Worm (Caenorhabditis elegans): ENCODE measurements around the gene pkc-2.

Gene pkc-2

DNA sequence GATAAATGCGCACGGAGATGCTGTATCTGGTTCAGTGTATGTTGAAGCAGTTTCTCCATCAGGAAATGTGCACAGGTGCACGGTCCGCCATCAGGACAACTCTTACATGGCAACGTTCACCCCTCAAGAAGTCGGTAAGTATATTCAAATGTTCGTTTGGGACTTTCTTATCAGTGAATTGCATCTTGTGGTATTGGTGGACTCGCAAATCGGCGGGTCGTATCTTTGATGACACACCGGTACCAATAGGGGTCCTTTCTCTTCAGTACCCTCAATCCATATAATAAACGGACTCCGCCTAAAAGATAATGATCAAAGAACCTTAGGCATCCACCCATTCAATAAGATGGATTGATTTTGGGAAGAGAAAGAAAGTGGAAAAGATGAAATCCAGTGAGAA is 41.3 kb downstream of the pkc-2 start:
- no peak for TF ChIP-seq hnd-1 (tag; optimal IDR thresholded peaks at IDR 0.05)
- no peak for TF ChIP-seq F13C5.2 (tag; optimal IDR thresholded peaks at IDR 0.05)
- no peak for TF ChIP-seq scrt-1 (GFP tag; IDR thresholded peaks at IDR 0.05)
- TF ChIP-seq tra-4 (tag; optimal IDR thresholded peaks at IDR 0.05) = no peak
- no peak for TF ChIP-seq ceh-13 (GFP tag; optimal IDR thresholded peaks at IDR 0.05)
- TF ChIP-seq ceh-36 (tag; optimal IDR thresholded peaks at IDR 0.05) = no peak
- TF ChIP-seq flt-1 (GFP tag; IDR thresholded peaks at IDR 0.05) = no peak
- no peak for TF ChIP-seq sea-1 (GFP tag; conservative IDR thresholded peaks at IDR 0.05)
- no peak for TF ChIP-seq pes-1 (GFP tag; IDR thresholded peaks at IDR 0.05)
- TF ChIP-seq ama-1 (optimal IDR thresholded peaks at IDR 0.05) = no peak
- no peak for TF ChIP-seq tbx-37 (GFP tag; conservative IDR thresholded peaks at IDR 0.05)
- TF ChIP-seq tbx-11 (GFP tag; IDR thresholded peaks at IDR 0.05) = no peak
- no peak for TF ChIP-seq B0310.2 (tag; optimal IDR thresholded peaks at IDR 0.05)
- TF ChIP-seq aly-1 (tag; optimal IDR thresholded peaks at IDR 0.05) = no peak
- no peak for TF ChIP-seq ets-7 (tag; optimal IDR thresholded peaks at IDR 0.05)
- no peak for TF ChIP-seq hmbx-1 (tag; optimal IDR thresholded peaks at IDR 0.05)
- TF ChIP-seq hmg-4 (GFP tag; optimal IDR thresholded peaks at IDR 0.05) = no peak

DNA sequence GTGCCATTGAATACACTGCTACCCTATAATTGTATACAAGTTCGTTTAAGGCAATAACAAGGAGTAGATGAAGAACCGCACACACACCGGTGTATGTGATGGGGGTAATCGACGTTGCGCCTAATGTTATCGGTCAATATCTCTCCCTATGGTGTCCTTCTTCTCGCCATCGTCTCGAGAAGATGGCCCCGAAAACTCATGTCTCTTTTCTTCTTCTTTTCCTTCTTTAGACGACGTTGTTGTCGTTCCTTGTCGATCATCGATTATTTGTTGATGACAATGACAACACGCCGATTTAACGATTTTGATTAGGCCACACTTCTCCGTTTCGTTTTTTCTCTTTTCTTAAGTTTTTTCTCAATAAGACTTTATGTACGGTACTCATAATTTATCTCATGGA is 44.5 kb downstream of the pkc-2 start:
- TF ChIP-seq flt-1 (GFP tag; IDR thresholded peaks at IDR 0.05) = no peak

DNA sequence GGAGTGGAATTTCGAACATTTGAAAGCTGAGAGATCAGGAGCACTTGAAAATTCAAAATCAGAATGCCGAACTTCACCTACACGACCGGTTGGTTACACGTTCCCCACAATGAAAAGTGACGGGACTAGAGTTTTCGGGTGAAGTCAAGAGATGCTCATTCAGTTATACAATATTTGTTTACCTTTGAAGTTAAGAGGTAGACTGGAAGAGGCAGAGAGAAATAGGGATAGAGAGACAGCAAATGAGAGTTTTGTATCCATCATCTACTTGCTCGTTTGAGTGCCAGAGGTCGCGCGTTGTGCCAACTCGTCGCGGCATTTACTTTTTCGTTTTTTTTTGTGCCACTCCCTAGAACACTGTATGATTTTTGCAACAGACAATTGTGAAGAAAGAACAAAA is 46.1 kb downstream of the pkc-2 start:
- TF ChIP-seq B0310.2 (tag; optimal IDR thresholded peaks at IDR 0.05) (no peak), ceh-36 (tag; optimal IDR thresholded peaks at IDR 0.05) (no peak), ama-1 (optimal IDR thresholded peaks at IDR 0.05) (no peak), tra-4 (tag; optimal IDR thresholded peaks at IDR 0.05) (no peak), hmbx-1 (tag; optimal IDR thresholded peaks at IDR 0.05) (no peak), scrt-1 (GFP tag; IDR thresholded peaks at IDR 0.05) (no peak), aly-1 (tag; optimal IDR thresholded peaks at IDR 0.05) (no peak), flt-1 (GFP tag; IDR thresholded peaks at IDR 0.05) (no peak), tbx-11 (GFP tag; IDR thresholded peaks at IDR 0.05) (no peak), hnd-1 (tag; optimal IDR thresholded peaks at IDR 0.05) (no peak), hmg-4 (GFP tag; optimal IDR thresholded peaks at IDR 0.05) (no peak), sea-1 (GFP tag; conservative IDR thresholded peaks at IDR 0.05) (no peak), ceh-13 (GFP tag; optimal IDR thresholded peaks at IDR 0.05) (no peak), F13C5.2 (tag; optimal IDR thresholded peaks at IDR 0.05) (no peak)

DNA sequence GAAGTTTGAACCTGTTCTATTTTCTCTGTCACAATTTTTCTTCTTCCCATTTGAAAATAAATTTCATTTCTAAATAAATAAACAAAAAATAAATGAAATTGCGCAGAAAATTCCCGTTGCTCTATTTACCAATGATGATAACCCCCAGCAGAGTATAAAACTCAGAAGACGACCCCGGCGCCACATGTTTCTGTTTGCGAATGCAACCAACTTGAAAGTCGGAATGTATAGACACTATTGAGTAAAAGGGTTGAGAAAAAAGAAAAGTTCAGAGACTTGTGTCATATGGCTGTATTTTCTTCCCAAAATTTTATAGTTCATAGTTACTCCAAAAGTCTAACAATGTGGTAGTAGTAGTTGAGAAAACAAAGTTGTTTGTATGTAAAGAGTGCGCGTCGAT is 47.1 kb downstream of the pkc-2 start:
- TF ChIP-seq aly-1 (tag; optimal IDR thresholded peaks at IDR 0.05) (no peak), ceh-13 (GFP tag; optimal IDR thresholded peaks at IDR 0.05) (no peak)

DNA sequence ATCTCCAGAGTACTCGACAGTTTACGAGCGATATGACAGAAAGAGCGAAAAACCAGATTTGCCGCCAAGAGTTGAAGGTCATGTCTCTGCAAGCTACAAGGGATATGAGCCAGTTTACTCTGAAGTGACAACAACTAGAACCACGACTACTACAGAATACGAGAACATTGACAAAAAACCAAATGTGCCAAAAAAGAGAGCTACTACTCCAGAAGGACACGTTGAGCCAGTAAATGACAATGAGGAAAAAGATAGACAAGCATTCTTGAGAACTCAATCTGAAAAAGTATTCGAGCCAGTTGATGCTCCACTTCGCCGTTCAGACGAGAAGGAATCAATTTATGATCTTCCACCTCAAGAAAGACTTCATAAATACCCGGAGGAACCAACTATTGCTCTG is 52.7 kb downstream of the pkc-2 start:
- TF ChIP-seq hnd-1 (tag; optimal IDR thresholded peaks at IDR 0.05) (no peak), ceh-13 (GFP tag; optimal IDR thresholded peaks at IDR 0.05) (no peak), ets-7 (tag; optimal IDR thresholded peaks at IDR 0.05) (no peak), ama-1 (optimal IDR thresholded peaks at IDR 0.05) (no peak), tbx-11 (GFP tag; IDR thresholded peaks at IDR 0.05) (no peak), hmg-4 (GFP tag; optimal IDR thresholded peaks at IDR 0.05) (no peak), ceh-36 (tag; optimal IDR thresholded peaks at IDR 0.05) (no peak), F13C5.2 (tag; optimal IDR thresholded peaks at IDR 0.05) (no peak), hmbx-1 (tag; optimal IDR thresholded peaks at IDR 0.05) (no peak), B0310.2 (tag; optimal IDR thresholded peaks at IDR 0.05) (no peak), pes-1 (GFP tag; IDR thresholded peaks at IDR 0.05) (no peak), scrt-1 (GFP tag; IDR thresholded peaks at IDR 0.05) (no peak), flt-1 (GFP tag; IDR thresholded peaks at IDR 0.05) (no peak), aly-1 (tag; optimal IDR thresholded peaks at IDR 0.05) (no peak), tbx-37 (GFP tag; conservative IDR thresholded peaks at IDR 0.05) (no peak), tra-4 (tag; optimal IDR thresholded peaks at IDR 0.05) (no peak), sea-1 (GFP tag; conservative IDR thresholded peaks at IDR 0.05) (no peak)

DNA sequence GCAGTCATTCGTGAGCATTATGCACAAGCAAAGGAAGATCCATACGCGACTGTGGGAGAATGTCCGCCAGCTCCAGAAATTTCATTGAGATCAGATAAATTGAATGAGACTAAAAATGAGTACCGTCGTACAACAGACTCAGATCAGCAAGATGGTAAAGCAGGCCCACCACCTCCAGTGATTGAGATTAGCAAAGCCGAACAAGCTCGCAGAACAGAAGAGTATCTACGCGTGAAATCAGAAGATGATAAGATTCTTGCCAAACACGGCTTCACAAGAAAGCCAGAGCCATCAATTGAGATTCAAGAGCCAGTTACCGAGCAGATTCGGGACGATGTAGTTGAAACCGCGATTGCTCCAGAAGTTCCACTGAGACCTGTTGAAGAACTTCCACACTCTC is 53.3 kb downstream of the pkc-2 start:
- TF ChIP-seq ceh-13 (GFP tag; optimal IDR thresholded peaks at IDR 0.05) (no peak), ets-7 (tag; optimal IDR thresholded peaks at IDR 0.05) (no peak)

DNA sequence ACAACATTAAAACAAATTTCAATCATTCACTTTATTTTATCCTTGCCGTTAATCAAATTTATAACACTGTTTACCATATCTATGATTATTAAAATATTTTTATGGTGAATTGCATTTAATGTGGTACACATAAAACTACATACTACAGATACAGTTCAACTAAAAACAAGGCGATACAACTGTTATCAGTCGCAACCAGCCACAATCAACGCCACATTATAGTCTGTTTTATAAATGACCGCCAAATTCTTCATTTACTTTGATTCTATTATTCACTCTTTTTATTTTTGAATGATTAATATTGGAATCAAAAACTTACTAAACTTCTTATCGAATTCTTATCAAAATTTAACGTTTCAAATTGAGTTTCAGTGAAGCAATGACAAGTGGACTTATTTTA is 63.4 kb downstream of the pkc-2 start, which contains the start of gene B0272.4:
B0272.4 (plus strand) TSS at position 373 of the 400 bp plus-strand sequence.
- no peak for TF ChIP-seq hmg-4 (GFP tag; optimal IDR thresholded peaks at IDR 0.05)
- no peak for TF ChIP-seq ceh-13 (GFP tag; optimal IDR thresholded peaks at IDR 0.05)
- no peak for TF ChIP-seq tra-4 (tag; optimal IDR thresholded peaks at IDR 0.05)
- TF ChIP-seq hnd-1 (tag; optimal IDR thresholded peaks at IDR 0.05) = no peak
- no peak for TF ChIP-seq aly-1 (tag; optimal IDR thresholded peaks at IDR 0.05)
- no peak for TF ChIP-seq ets-7 (tag; optimal IDR thresholded peaks at IDR 0.05)
- no peak for TF ChIP-seq ceh-36 (tag; optimal IDR thresholded peaks at IDR 0.05)
- no peak for TF ChIP-seq tbx-11 (GFP tag; IDR thresholded peaks at IDR 0.05)
- TF ChIP-seq B0310.2 (tag; optimal IDR thresholded peaks at IDR 0.05) = no peak
- TF ChIP-seq scrt-1 (GFP tag; IDR thresholded peaks at IDR 0.05) = no peak
- no peak for TF ChIP-seq flt-1 (GFP tag; IDR thresholded peaks at IDR 0.05)
- no peak for TF ChIP-seq F13C5.2 (tag; optimal IDR thresholded peaks at IDR 0.05)
- no peak for TF ChIP-seq sea-1 (GFP tag; conservative IDR thresholded peaks at IDR 0.05)
- no peak for TF ChIP-seq ama-1 (optimal IDR thresholded peaks at IDR 0.05)
- TF ChIP-seq hmbx-1 (tag; optimal IDR thresholded peaks at IDR 0.05) = no peak
- TF ChIP-seq pes-1 (GFP tag; IDR thresholded peaks at IDR 0.05) = no peak

DNA sequence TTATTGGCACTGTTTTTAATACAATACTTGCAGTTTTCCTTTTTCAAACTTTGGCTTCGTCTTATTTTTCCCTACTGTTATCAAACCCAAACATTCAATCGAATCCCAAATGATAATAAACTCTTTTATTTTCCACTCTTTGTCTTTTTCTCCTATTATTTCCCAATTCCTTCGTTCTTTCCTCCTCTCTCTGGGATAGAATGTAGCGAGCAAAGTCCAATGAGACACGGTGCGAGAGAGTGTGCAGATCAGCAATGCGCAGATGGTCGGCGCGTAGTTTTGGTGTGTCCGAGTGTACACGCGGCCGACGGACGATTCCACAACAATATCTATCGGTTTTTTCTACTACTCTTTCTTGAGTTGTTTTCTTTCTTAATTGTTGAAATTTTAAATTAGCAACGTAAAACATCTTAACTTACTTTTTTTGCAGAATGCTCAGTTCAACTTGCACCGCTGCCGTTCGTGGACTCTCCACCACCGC is 66.4 kb downstream of the pkc-2 start, which contains the start of gene B0272.3:
B0272.3 (plus strand) TSS at position 431 of the 481 bp plus-strand sequence.
- no peak for TF ChIP-seq aly-1 (tag; optimal IDR thresholded peaks at IDR 0.05)
- peak; percentile 7 for TF ChIP-seq F13C5.2 (tag; optimal IDR thresholded peaks at IDR 0.05)
- TF ChIP-seq hmg-4 (GFP tag; optimal IDR thresholded peaks at IDR 0.05) = peak; percentile 28

Data from whole organism, early embryonic.